Worm (Caenorhabditis elegans) whole organism, young adult: Measurements from ENCODE around the gene clp-7.

ENCODE experiments used
- B0019.2 ChIP-seq: fragments of 200-800 bp; sonication (Bioruptor generic); conservative IDR thresholded peaks from 2 replicates; pipeline ENCODE4 v1.3.6; 2022; ENCODE audit warnings: missing genetic modification reagents, missing genetic modification characterization, missing compliant biosample characterization
- B0261.1 ChIP-seq: sonication (generic microtip); optimal IDR thresholded peaks from 2 replicates; lab custom pipeline; 2016; ENCODE audit warnings: mild to moderate bottlenecking, missing genetic modification characterization, moderate library complexity, missing compliant biosample characterization
- B0336.3 ChIP-seq: fragments of 200-800 bp; sonication (Bioruptor generic); IDR thresholded peaks from 2 replicates; pipeline ENCODE4 v1.3.6; 2022; ENCODE audit warnings: missing genetic modification characterization, missing compliant biosample characterization
- Y56A3A.18 ChIP-seq: fragments of 200-800 bp; sonication (Bioruptor generic); IDR thresholded peaks from 2 replicates; pipeline ENCODE4 v1.3.6; 2022; ENCODE audit warnings: missing genetic modification reagents, missing genetic modification characterization, missing compliant biosample characterization
- Y67H2A.10 ChIP-seq: fragments of 200-800 bp; sonication (Bioruptor generic); conservative IDR thresholded peaks from 2 replicates; pipeline ENCODE4 v1.3.6; 2022; ENCODE audit warnings: missing genetic modification reagents, missing genetic modification characterization, missing compliant biosample characterization
- aptf-2 ChIP-seq: fragments of 200-800 bp; sonication (Bioruptor generic); conservative IDR thresholded peaks from 2 replicates; pipeline ENCODE4 v1.3.6; 2022; ENCODE audit warnings: missing genetic modification reagents, missing genetic modification characterization, missing compliant biosample characterization
- aptf-3 ChIP-seq: fragments of 200-800 bp; sonication (Bioruptor generic); IDR thresholded peaks from 2 replicates; pipeline ENCODE4 v1.3.6; 2022; ENCODE audit warnings: missing genetic modification characterization, missing compliant biosample characterization
- attf-3 ChIP-seq: fragments of 200-800 bp; sonication (Bioruptor generic); conservative IDR thresholded peaks from 2 replicates; pipeline ENCODE4 v1.3.6; 2022; ENCODE audit warnings: missing genetic modification reagents, missing genetic modification characterization, missing compliant biosample characterization
- bed-2 ChIP-seq: fragments of 200-800 bp; sonication (Bioruptor generic); IDR thresholded peaks from 2 replicates; pipeline ENCODE4 v1.3.6; 2022; ENCODE audit warnings: missing genetic modification reagents, missing genetic modification characterization, missing compliant biosample characterization
- cebp-1 ChIP-seq, 2 experiments: fragments of 200-800 bp in 1 of 2; sonication (Bioruptor generic) in 1 of 2; sonication (generic microtip) in 1 of 2; IDR thresholded peaks in 1 of 2; optimal IDR thresholded peaks in 1 of 2; 2 replicates each; pipeline versions ENCODE4 v1.3.6 to Lab custom; 2017 to 2022; ENCODE audit warnings: missing compliant biosample characterization in 2 of 2, missing genetic modification characterization in 2 of 2, mild to moderate bottlenecking in 1 of 2, missing genetic modification reagents in 1 of 2, moderate library complexity in 1 of 2
- ceh-100 ChIP-seq: fragments of 200-800 bp; sonication (Bioruptor generic); IDR thresholded peaks from 2 replicates; pipeline ENCODE4 v1.3.6; 2022; ENCODE audit warnings: missing genetic modification reagents, missing genetic modification characterization, missing compliant biosample characterization
- ceh-27 ChIP-seq: fragments of 200-800 bp; sonication (Bioruptor generic); optimal IDR thresholded peaks from 2 replicates; lab custom pipeline; 2018; ENCODE audit warnings: mild to moderate bottlenecking, missing genetic modification characterization, moderate library complexity, missing compliant biosample characterization
- dpl-1 ChIP-seq: fragments of 150-350 bp; optimal IDR thresholded peaks from 2 replicates; lab custom pipeline; 2014; ENCODE audit warnings: missing biosample characterization, missing genetic modification reagents, missing genetic modification characterization
- efl-1 ChIP-seq: fragments of 150-350 bp; optimal IDR thresholded peaks from 2 replicates; lab custom pipeline; 2014; ENCODE audit warnings: missing biosample characterization, missing genetic modification reagents, missing genetic modification characterization
- egl-44 ChIP-seq: fragments of 200-800 bp; sonication (Bioruptor generic); IDR thresholded peaks from 2 replicates; pipeline ENCODE4 v1.3.6; 2022; ENCODE audit warnings: missing genetic modification reagents, missing genetic modification characterization, missing compliant biosample characterization
- hlh-12 ChIP-seq: sonication (generic microtip); optimal IDR thresholded peaks from 2 replicates; lab custom pipeline; 2016; ENCODE audit warnings: missing genetic modification characterization, missing compliant biosample characterization
- hlh-26 ChIP-seq: fragments of 200-800 bp; sonication (Bioruptor generic); conservative IDR thresholded peaks from 2 replicates; pipeline ENCODE4 v1.3.6; 2022; ENCODE audit warnings: missing genetic modification reagents, missing genetic modification characterization, missing compliant biosample characterization
- hrde-1 ChIP-seq: sonication (generic microtip); optimal IDR thresholded peaks from 2 replicates; lab custom pipeline; 2016; ENCODE audit warnings: missing genetic modification characterization, mild to moderate bottlenecking, missing compliant biosample characterization, moderate library complexity, missing genotype, missing genetic modification reagents, borderline replicate concordance
- lir-1 ChIP-seq: fragments of 200-800 bp; sonication (Bioruptor generic); conservative IDR thresholded peaks from 2 replicates; pipeline ENCODE4 v1.3.6; 2022; ENCODE audit warnings: missing genetic modification reagents, missing genetic modification characterization, missing compliant biosample characterization
- mel-28 ChIP-seq: sonication (generic microtip); optimal IDR thresholded peaks from 2 replicates; lab custom pipeline; 2016; ENCODE audit warnings: borderline replicate concordance, mild to moderate bottlenecking, missing genetic modification characterization, missing compliant biosample characterization
- mes-4 ChIP-seq: sonication (generic microtip); optimal IDR thresholded peaks from 2 replicates; lab custom pipeline; 2016; ENCODE audit warnings: missing genotype, missing genetic modification characterization, missing compliant biosample characterization
- mxl-1 ChIP-seq: sonication (generic microtip); optimal IDR thresholded peaks from 2 replicates; lab custom pipeline; 2016; ENCODE audit warnings: missing genetic modification characterization, missing compliant biosample characterization
- nhr-120 ChIP-seq: fragments of 200-800 bp; sonication (Bioruptor generic); IDR thresholded peaks from 2 replicates; pipeline ENCODE4 v1.3.6; 2022; ENCODE audit warnings: missing genetic modification characterization, missing compliant biosample characterization
- nhr-179 ChIP-seq: sonication (generic microtip); optimal IDR thresholded peaks from 2 replicates; lab custom pipeline; 2016; ENCODE audit warnings: mild to moderate bottlenecking, missing genetic modification characterization, missing compliant biosample characterization
- rpc-1 ChIP-seq, 2 experiments: fragments of 150-350 bp in 1 of 2; sonication (generic microtip) in 1 of 2; optimal IDR thresholded peaks; 2 replicates each; lab custom pipeline; 2014 to 2018; ENCODE audit warnings: missing biosample characterization in 1 of 2, missing genetic modification characterization in 1 of 2, missing genetic modification reagents in 1 of 2, missing genotype in 1 of 2
- snpc-3.4 ChIP-seq: sonication (generic microtip); optimal IDR thresholded peaks from 2 replicates; lab custom pipeline; 2017; ENCODE audit warnings: missing genetic modification characterization, mild to moderate bottlenecking, missing compliant biosample characterization, antibody characterized with exemption, moderate library complexity, missing genotype, missing genetic modification reagents
- somi-1 ChIP-seq: fragments of 200-800 bp; sonication (Bioruptor generic); optimal IDR thresholded peaks from 2 replicates; lab custom pipeline; 2018; ENCODE audit warnings: mild to moderate bottlenecking, missing genetic modification characterization, missing compliant biosample characterization
- tbp1 ChIP-seq: fragments of 200-800 bp; sonication (Bioruptor generic); optimal IDR thresholded peaks from 2 replicates; lab custom pipeline; 2018; ENCODE audit warnings: mild to moderate bottlenecking, missing genetic modification characterization, missing compliant biosample characterization
- ztf-22 ChIP-seq: fragments of 200-800 bp; sonication (Bioruptor generic); optimal IDR thresholded peaks from 2 replicates; lab custom pipeline; 2018; ENCODE audit warnings: mild to moderate bottlenecking, missing genetic modification characterization, moderate library complexity, missing compliant biosample characterization
- ztf-26 ChIP-seq: sonication (generic microtip); optimal IDR thresholded peaks from 2 replicates; lab custom pipeline; 2017; ENCODE audit warnings: missing genetic modification characterization, missing compliant biosample characterization
- ztf-6 ChIP-seq: fragments of 200-800 bp; sonication (Bioruptor generic); IDR thresholded peaks from 2 replicates; pipeline ENCODE4 v1.3.6; 2022; ENCODE audit warnings: missing genetic modification reagents, missing genetic modification characterization, missing compliant biosample characterization

clp-7 gene

DNA sequence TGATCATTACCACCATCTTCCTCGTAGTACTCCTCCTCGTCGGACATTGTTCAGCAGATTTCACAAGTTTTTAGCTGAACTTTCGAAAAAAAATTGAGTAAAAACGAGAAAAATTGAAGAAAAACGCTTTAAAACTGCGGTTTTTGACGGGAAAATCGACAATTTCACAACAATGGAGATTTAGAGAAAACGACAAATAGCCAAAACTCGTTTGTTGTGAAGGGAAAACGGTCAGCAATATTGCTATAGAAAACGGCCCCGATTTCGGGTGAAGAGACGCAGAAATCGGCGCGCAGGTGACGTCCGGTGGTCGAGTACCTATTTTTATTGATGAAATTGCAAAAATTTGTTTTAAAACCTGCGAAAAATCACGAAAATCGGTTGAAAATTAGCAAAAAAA lies at the start of gene clp-7:
Gene clp-7 (minus strand): TSS at position 47 of the 400 bp plus-strand sequence.
- TF ChIP-seq cebp-1 (GFP tag; IDR thresholded peaks at IDR 0.05; lab: Robert Waterston, UW) (0 out of 2 replicates have a peak, but pooled peaks have one; percentile 20), cebp-1 (tag; optimal IDR thresholded peaks at IDR 0.05; lab: Kevin White, UChicago) (peak; percentile 75), hrde-1 (tag; lab: Kevin White, UChicago) (no peak), ztf-6 (GFP tag; lab: Robert Waterston, UW) (no peak)

DNA sequence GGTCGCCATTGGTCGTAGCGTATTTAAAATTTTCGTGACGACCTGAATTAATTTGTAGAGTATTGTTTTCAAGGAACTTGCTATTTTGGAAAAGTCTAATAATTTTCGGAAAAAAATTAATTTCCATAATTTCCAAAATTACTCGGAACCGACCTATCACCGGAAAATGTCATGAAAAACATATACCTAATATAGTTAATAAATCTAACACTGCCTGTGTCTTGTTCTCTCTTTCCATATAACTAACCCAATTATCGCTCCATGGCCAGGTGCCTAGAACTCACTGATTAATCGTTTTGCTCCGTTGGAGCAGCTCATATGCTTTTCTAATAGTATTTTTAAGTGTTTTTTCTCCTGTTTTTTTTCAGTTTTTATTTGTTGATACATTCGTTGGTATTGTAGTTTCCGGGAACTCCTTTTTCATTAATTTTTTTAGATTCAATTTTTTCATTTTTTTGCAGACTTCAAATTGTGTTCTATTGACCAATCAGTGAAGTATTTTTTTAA lies 39.3 kb upstream of the clp-7 start, which contains the start of gene Y77E11A.16:
Gene Y77E11A.16 (plus strand): TSS at position 457 of the 507 bp plus-strand sequence.
- TF ChIP-seq mes-4 (tag; lab: Kevin White, UChicago) = no peak
- TF ChIP-seq mxl-1 (tag; lab: Kevin White, UChicago) = no peak
- no peak for TF ChIP-seq aptf-3 (GFP tag; lab: Robert Waterston, UW)
- no peak for TF ChIP-seq hrde-1 (tag; lab: Kevin White, UChicago)
- no peak for TF ChIP-seq bed-2 (GFP tag; lab: Robert Waterston, UW)
- TF ChIP-seq Y56A3A.18 = no peak
- no peak for TF ChIP-seq ceh-27 (GFP tag; lab: Kevin White, UChicago)
- no peak for TF ChIP-seq mel-28 (tag; lab: Kevin White, UChicago)
- TF ChIP-seq lir-1 (GFP tag; lab: Robert Waterston, UW) = no peak

DNA sequence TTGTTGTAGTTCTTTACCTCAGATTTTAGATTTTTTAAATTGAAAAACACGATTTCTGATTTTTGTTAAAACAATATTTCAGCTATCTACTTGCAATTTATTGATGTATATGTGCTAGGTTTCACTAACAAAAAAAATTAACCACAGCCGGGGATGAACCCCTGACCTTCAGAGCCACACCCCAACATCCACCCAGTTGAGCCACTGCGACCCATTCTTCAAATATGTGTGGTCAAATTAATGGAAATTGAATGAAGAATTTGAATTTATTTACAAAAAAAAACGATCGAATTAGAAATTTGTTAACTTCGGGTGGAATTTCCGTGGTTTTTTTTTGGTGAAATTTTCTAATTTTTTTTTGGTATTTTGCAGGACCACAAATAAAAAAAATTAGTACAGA lies 32.9 kb upstream of the clp-7 start:
- TF ChIP-seq B0261.1 (tag; lab: Kevin White, UChicago) (peak; percentile 19), nhr-179 (tag; lab: Kevin White, UChicago) (no peak), tbp1 (GFP tag; lab: Kevin White, UChicago) (peak; percentile 57), mes-4 (tag; lab: Kevin White, UChicago) (no peak), attf-3 (GFP tag; lab: Robert Waterston, UW) (no peak), rpc-1 (optimal IDR thresholded peaks at IDR 0.05; lab: Kevin White, UChicago) (peak; percentile 13), rpc-1 (tag; optimal IDR thresholded peaks at IDR 0.05; lab: Kevin White, UChicago) (peak; percentile 54)

DNA sequence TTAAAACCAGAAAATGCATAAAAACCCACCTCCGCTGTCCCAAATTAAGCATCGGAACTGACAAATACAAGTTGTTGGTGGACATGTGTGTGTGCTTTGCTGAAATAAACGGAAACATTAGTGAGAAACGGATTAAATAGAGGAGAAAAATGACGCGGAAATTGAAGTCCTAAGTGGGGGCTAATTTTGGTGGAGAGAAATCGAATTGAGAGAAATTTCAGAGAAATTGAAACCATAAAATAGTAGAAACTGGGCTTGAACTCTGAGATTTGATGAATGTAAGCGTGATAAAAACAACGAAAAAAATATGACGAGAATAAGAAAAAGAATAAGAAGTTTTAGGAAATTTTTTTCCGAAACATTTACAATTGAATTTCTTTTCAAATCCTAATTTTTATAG lies 29.2 kb upstream of the clp-7 start, which contains the start of gene Y77E11A.12:
Gene Y77E11A.12 (minus strand): TSS at position 101 of the 400 bp plus-strand sequence.
- TF ChIP-seq ztf-26 = no peak
- TF ChIP-seq hlh-12 = no peak
- TF ChIP-seq nhr-120 (GFP tag; lab: Robert Waterston, UW) = no peak
- TF ChIP-seq egl-44 (GFP tag; lab: Robert Waterston, UW) = no peak
- TF ChIP-seq B0019.2 = no peak
- TF ChIP-seq aptf-2 = no peak
- TF ChIP-seq snpc-3.4 (tag; lab: Kevin White, UChicago) = no peak
- TF ChIP-seq dpl-1 (GFP tag; lab: Kevin White, UChicago) = no peak
- no peak for TF ChIP-seq hlh-26 (GFP tag; lab: Robert Waterston, UW)
- no peak for TF ChIP-seq ceh-100 (GFP tag; lab: Robert Waterston, UW)
- TF ChIP-seq B0336.3 (GFP tag; lab: Robert Waterston, UW) = no peak
- TF ChIP-seq efl-1 (GFP tag; lab: Kevin White, UChicago) = no peak
- TF ChIP-seq Y67H2A.10 (GFP tag; lab: Robert Waterston, UW) = no peak
- no peak for TF ChIP-seq somi-1 (GFP tag; lab: Kevin White, UChicago)
- no peak for TF ChIP-seq B0261.1 (tag; lab: Kevin White, UChicago)
- no peak for TF ChIP-seq ztf-22 (GFP tag; lab: Kevin White, UChicago)
